Worm (Caenorhabditis elegans) whole organism, L2 larva: ENCODE measurements around the gene F55E10.1.

Experiments used
- mbf-1 ChIP-seq: sonication (generic microtip); optimal IDR thresholded peaks from 2 replicates; lab custom pipeline; 2017; ENCODE audit warnings: missing biosample characterization, missing genetic modification characterization
- nhr-21 ChIP-seq: fragments of 150-350 bp; optimal IDR thresholded peaks from 2 replicates; lab custom pipeline; 2014; ENCODE audit warnings: missing biosample characterization, missing genetic modification characterization
- sma-3 ChIP-seq: sonication (generic microtip); optimal IDR thresholded peaks from 2 replicates; lab custom pipeline; 2016; ENCODE audit warnings: missing genetic modification reagents, missing genetic modification characterization, missing compliant biosample characterization

DNA sequence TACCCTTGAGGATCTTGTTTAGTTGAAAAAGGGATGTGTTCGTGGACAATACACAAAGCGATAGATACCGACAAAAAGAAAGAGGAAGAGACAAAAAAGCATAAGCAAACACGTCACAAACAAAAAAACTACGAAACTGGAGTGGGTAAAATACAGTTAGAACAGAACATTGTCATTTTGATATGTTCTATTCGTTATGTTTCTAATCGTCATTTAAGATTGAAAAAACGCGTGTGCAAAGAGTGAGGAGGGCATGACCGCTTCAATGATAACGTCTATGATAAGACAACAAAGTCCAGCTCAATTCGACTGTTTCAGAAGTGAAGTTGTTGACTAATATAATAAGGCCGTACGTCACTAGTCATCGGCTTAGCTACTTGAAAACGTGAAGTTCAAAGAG, 13.6 kb downstream of the F55E10.1 start:
- TF ChIP-seq nhr-21 (tag; lab: Kevin White, UChicago) (no peak), sma-3 (GFP tag; lab: Kevin White, UChicago) (no peak), mbf-1 (tag; lab: Kevin White, UChicago) (no peak)
